Fruit fly (Drosophila melanogaster) whole organism, larva: Measurements from ENCODE around the gene nerfin-1.
A peak's percentile ranks its signal among the peaks of the same experiment; 100 is the strongest.

Source experiments
- noc ChIP-seq: fragments of 200-800 bp; sonication (Bioruptor generic); optimal IDR thresholded peaks from 3 replicates; lab custom pipeline; 2019; ENCODE audit warnings: missing biosample characterization, mild to moderate bottlenecking, missing genetic modification characterization, moderate library complexity

The nerfin-1 gene

DNA sequence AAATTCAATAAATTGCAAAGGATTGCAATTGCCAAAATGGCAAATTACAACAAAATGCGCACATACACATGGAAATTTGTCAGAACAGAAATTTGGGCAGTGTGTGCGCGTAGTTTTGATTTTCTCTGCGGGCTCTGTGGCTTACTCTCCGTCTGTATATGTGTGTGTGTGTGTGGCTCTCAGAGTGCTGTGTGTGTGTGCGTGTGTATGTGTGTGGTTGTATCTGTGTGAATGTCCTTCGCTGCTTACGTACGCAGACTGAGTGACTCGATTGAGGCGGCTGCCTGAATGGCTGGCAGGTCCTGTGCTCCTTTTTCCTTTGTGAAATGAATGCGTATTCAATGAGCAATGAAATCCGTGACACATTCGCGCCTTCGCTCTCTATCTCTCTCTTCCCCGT is 5.9 kb downstream of the nerfin-1 start:
- TF ChIP-seq noc, result no peak

DNA sequence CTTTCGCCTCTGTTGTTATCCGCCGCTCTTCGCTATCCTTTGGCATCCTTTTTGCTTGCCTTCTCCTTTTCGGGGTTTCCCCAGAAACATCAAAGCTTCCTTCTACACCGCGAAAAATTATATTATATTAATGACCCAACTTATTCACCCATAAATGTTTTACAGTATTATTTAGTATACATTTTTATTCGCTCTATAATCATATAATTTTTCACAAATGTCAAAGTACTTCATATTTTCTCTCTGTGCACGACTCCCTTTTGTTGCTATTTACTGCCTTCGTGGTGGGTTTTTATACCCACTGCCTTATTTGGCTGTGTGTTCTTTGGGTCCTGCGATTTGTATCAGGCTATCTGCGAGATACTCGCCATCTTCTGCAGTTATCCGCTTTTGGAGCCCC is 8.3 kb downstream of the nerfin-1 start:
- TF ChIP-seq noc, result no peak

DNA sequence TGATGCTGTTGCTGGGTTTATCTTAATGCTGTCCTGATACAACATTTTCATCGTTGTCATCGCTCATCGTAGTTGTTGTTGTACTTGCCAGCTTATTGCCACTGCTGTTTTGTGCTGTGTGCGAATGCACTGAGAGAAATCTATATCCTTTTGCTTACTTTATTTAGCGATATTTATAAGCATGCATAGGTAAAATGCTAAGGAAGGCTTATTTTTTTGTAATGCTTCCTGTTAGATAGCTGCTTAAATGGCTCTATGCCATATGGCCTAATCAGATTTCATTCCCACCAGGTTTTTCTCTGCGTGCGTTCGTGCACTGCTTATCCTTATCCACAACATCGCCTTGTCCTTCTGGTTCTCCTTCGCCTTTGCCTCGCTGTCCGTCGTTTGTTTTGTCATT is 43.2 kb downstream of the nerfin-1 start:
- TF ChIP-seq noc, result no peak

DNA sequence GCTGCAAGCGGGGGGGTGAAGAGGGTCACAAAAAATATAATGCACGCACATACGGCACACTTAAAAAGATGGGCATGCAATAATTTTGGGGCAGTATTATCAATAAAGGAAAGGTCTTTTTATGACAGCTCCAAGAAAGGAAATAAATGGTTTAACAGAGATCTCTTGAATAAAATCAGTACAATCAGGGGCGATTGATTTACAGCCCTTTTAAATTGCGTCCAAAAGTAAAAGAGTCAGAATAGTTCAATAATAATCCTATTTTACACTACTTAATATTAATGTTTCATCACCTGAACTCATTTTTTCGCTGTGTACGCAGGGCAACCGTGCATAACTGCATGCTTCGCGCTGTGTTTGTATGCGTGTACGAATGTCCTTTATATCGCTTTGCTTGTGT is 48.0 kb downstream of the nerfin-1 start:
- TF ChIP-seq noc, result no peak

DNA sequence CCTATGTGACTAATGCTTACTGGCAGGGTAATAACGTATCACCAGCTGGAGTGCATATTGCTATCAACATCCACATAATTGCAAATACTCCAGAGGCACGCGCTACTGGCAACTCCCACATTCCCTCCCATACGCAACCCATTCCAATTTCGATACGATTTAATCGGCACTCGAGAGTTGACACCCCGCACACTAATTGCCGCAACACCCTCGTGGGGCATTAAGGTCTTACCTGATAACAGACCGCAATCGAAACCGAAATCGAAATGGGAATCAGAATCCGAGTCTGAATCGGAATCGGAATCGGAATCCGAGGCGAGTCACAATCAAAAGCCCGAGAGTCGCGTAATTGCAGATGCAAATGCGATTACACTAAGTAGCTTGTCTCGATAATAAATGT is 49.7 kb downstream of the nerfin-1 start:
- TF ChIP-seq noc, result no peak

DNA sequence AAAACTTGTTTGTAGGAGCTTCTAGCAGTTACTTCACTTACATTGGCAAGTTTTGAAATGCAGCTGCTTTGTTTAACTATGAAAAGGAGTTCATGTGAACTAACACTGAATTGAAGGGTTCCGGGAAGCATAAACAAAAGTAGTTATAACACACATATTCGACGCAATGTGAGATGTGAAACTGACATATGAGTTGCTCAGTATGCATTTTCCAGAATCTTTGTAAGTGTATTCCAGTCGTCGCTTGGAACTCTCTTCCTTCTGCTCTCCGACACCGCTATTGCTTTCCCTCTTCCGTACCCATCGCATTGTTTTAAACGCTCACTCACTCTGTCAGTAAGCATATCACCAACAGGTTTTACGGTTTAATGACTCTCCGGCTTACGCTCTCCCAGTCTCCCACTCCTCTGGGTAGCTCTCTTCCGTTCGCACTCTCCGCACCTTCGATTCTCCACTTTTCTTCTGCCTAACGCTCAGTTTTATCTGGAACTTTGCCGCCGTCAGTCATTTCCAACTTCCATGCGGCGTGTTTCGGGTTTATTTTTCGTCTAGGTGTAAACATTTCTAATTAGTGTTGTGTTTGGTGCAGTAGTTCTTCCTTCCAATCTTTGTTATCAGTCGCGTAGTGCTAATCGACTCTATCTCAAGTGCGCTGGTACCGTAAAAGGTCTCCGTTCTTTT is 50.4 kb downstream of the nerfin-1 start:
- peak; percentile 86 for TF ChIP-seq noc

DNA sequence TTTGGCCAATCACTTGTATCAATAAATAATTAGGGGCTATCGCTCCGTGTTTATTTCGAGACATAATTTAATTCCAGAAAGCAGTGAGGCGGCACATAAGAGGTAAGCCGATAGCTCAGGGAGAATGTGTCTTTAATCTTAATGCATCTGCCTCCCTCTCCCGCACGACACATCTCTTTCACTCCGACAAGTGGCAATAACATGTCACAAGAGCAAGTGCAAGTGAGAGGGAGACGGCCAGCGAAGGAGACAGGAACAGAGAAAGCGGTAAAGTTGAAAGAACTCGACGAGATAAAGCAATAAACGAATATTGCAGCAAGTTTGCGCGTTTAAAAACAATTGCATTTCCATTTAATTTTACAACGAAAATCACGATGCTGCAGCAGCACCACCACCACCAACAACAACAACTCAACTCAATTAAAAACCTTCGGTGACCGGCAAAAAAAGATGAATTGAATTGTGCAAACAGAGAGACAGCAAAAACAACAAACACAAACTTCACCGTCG is 51.0 kb downstream of the nerfin-1 start:
- TF ChIP-seq noc, result no peak

DNA sequence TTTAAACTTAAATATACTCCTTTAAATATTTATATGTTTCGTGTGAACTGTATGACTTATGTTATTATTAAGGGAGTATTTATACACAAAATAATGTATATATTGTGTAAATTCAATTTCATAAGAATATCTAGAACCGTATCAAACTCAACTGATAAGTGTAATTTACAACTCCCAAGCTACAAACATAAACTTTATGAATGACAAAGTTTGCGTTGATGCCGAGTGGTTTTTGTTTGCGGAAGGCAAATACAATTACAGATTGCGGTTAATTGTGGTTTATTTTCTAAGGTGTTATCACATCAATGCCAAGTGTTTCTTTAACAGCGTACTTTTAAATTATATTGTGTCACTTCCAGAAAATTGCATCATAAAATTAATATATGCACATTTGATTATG is 51.6 kb downstream of the nerfin-1 start:
- TF ChIP-seq noc, result peak; percentile 66
